Worm (Caenorhabditis elegans) whole organism, L2 larva: ENCODE results near the gene pct-1.

ENCODE experiments used
- C34F6.9 ChIP-seq: fragments of 150-350 bp; optimal IDR thresholded peaks from 2 replicates; lab custom pipeline; 2014; ENCODE audit warnings: missing biosample characterization, missing genetic modification characterization
- F13H6.1 ChIP-seq: sonication (generic microtip); optimal IDR thresholded peaks from 2 replicates; lab custom pipeline; 2016; ENCODE audit warnings: missing genetic modification characterization, missing compliant biosample characterization
- R02D3.7 ChIP-seq: fragments of 150-350 bp; optimal IDR thresholded peaks from 2 replicates; lab custom pipeline; 2014; ENCODE audit warnings: missing biosample characterization, missing genetic modification characterization
- ZK546.5 ChIP-seq: sonication (generic microtip); optimal IDR thresholded peaks from 2 replicates; lab custom pipeline; 2017; ENCODE audit warnings: missing biosample characterization, missing genetic modification characterization
- ama-1 ChIP-seq: fragments of 150-350 bp; optimal IDR thresholded peaks from 2 replicates; lab custom pipeline; 2018; ENCODE audit warnings: inconsistent platforms
- blmp-1 ChIP-seq: sonication (generic microtip); optimal IDR thresholded peaks from 2 replicates; lab custom pipeline; 2017; ENCODE audit warnings: missing genetic modification characterization, mild to moderate bottlenecking, missing compliant biosample characterization, antibody characterized with exemption, moderate library complexity; ENCODE audit not compliant: insufficient read depth
- ceh-82 ChIP-seq: fragments of 150-350 bp; optimal IDR thresholded peaks from 2 replicates; lab custom pipeline; 2014; ENCODE audit warnings: missing biosample characterization, missing genetic modification characterization
- crh-2 ChIP-seq: sonication (generic microtip); optimal IDR thresholded peaks from 2 replicates; lab custom pipeline; 2017; ENCODE audit warnings: missing biosample characterization, missing genetic modification characterization
- dmd-4 ChIP-seq: sonication (generic microtip); optimal IDR thresholded peaks from 2 replicates; lab custom pipeline; 2017; ENCODE audit warnings: missing biosample characterization, missing genetic modification characterization
- egl-27 ChIP-seq: sonication (generic microtip); optimal IDR thresholded peaks from 3 replicates; lab custom pipeline; 2017; ENCODE audit warnings: missing biosample characterization, missing genetic modification reagents, missing genetic modification characterization
- elt-1 ChIP-seq: fragments of 150-350 bp; optimal IDR thresholded peaks from 2 replicates; lab custom pipeline; 2014; ENCODE audit warnings: missing biosample characterization, missing genetic modification characterization
- elt-3 ChIP-seq: sonication (generic microtip); optimal IDR thresholded peaks from 2 replicates; lab custom pipeline; 2017; ENCODE audit warnings: missing biosample characterization, missing genetic modification characterization
- fos-1 ChIP-seq: fragments of 150-350 bp; optimal IDR thresholded peaks from 2 replicates; lab custom pipeline; 2014; ENCODE audit warnings: missing biosample characterization, missing genetic modification characterization
- gmeb-1 ChIP-seq: fragments of 150-350 bp; optimal IDR thresholded peaks from 2 replicates; lab custom pipeline; 2014; ENCODE audit warnings: missing biosample characterization, missing genetic modification characterization
- lsy-2 ChIP-seq, 2 experiments: fragments of 150-350 bp in 1 of 2; sonication (generic microtip) in 1 of 2; optimal IDR thresholded peaks; 2 replicates each; lab custom pipeline; 2014 to 2017; ENCODE audit warnings: missing biosample characterization in 2 of 2, missing genetic modification characterization in 2 of 2
- mab-5 ChIP-seq: fragments of 150-350 bp; optimal IDR thresholded peaks from 2 replicates; lab custom pipeline; 2014; ENCODE audit warnings: missing biosample characterization, missing genetic modification characterization
- mbf-1 ChIP-seq: sonication (generic microtip); optimal IDR thresholded peaks from 2 replicates; lab custom pipeline; 2017; ENCODE audit warnings: missing biosample characterization, missing genetic modification characterization
- mdl-1 ChIP-seq, 2 experiments: fragments of 150-350 bp in 1 of 2; sonication (generic microtip) in 1 of 2; optimal IDR thresholded peaks; 2 replicates each; lab custom pipeline; 2017; ENCODE audit warnings: missing biosample characterization in 2 of 2, missing genetic modification characterization in 2 of 2
- nhr-10 ChIP-seq: sonication (generic microtip); optimal IDR thresholded peaks from 2 replicates; lab custom pipeline; 2017; ENCODE audit warnings: missing biosample characterization, missing genetic modification characterization
- nhr-11 ChIP-seq: fragments of 150-350 bp; optimal IDR thresholded peaks from 2 replicates; lab custom pipeline; 2014; ENCODE audit warnings: missing biosample characterization, missing genetic modification characterization
- nhr-12 ChIP-seq: fragments of 150-350 bp; optimal IDR thresholded peaks from 2 replicates; lab custom pipeline; 2014; ENCODE audit warnings: missing biosample characterization, missing genetic modification characterization
- nhr-21 ChIP-seq: fragments of 150-350 bp; optimal IDR thresholded peaks from 2 replicates; lab custom pipeline; 2014; ENCODE audit warnings: missing biosample characterization, missing genetic modification characterization
- nhr-23 ChIP-seq: fragments of 150-350 bp; optimal IDR thresholded peaks from 2 replicates; lab custom pipeline; 2014; ENCODE audit warnings: missing biosample characterization, missing genetic modification reagents, missing genetic modification characterization
- nhr-237 ChIP-seq: fragments of 150-350 bp; optimal IDR thresholded peaks from 2 replicates; lab custom pipeline; 2014; ENCODE audit warnings: missing biosample characterization, missing genetic modification characterization
- nhr-25 ChIP-seq: fragments of 150-350 bp; sonication (generic microtip); optimal IDR thresholded peaks from 3 replicates; lab custom pipeline; 2014; ENCODE audit warnings: missing biosample characterization, missing genetic modification characterization
- nhr-77 ChIP-seq: fragments of 150-350 bp; optimal IDR thresholded peaks from 2 replicates; lab custom pipeline; 2014; ENCODE audit warnings: missing biosample characterization, missing genetic modification characterization
- peb-1 ChIP-seq: fragments of 150-350 bp; optimal IDR thresholded peaks from 2 replicates; lab custom pipeline; 2014; ENCODE audit warnings: missing biosample characterization, missing genetic modification characterization
- sem-4 ChIP-seq: fragments of 150-350 bp; optimal IDR thresholded peaks from 2 replicates; lab custom pipeline; 2014; ENCODE audit warnings: missing biosample characterization, missing genetic modification reagents, missing genetic modification characterization
- sma-3 ChIP-seq: sonication (generic microtip); optimal IDR thresholded peaks from 2 replicates; lab custom pipeline; 2016; ENCODE audit warnings: missing genetic modification reagents, missing genetic modification characterization, missing compliant biosample characterization
- sma-9 ChIP-seq, 2 experiments: fragments of 150-350 bp in 1 of 2; sonication (generic microtip) in 1 of 2; optimal IDR thresholded peaks; 2 replicates each; lab custom pipeline; 2014 to 2016; ENCODE audit warnings: missing genetic modification characterization in 2 of 2, mild to moderate bottlenecking in 1 of 2, missing biosample characterization in 1 of 2, missing compliant biosample characterization in 1 of 2, missing genetic modification reagents in 1 of 2, moderate library complexity in 1 of 2
- snpc-4 ChIP-seq: fragments of 150-350 bp; optimal IDR thresholded peaks from 2 replicates; lab custom pipeline; 2014; ENCODE audit warnings: missing biosample characterization, missing genetic modification characterization
- unc-39 ChIP-seq: fragments of 150-350 bp; optimal IDR thresholded peaks from 2 replicates; lab custom pipeline; 2014; ENCODE audit warnings: missing biosample characterization, missing genetic modification characterization
- unc-55 ChIP-seq: fragments of 150-350 bp; sonication (generic microtip); optimal IDR thresholded peaks from 3 replicates; lab custom pipeline; 2014; ENCODE audit warnings: missing biosample characterization, missing genetic modification reagents, missing genetic modification characterization
- unc-62 ChIP-seq: fragments of 150-350 bp; optimal IDR thresholded peaks from 2 replicates; lab custom pipeline; 2014; ENCODE audit warnings: missing biosample characterization, missing genetic modification reagents, missing genetic modification characterization
- ztf-1 ChIP-seq: fragments of 200-800 bp; sonication (Bioruptor generic); conservative IDR thresholded peaks from 2 replicates; pipeline ENCODE4 v1.3.6; 2022; ENCODE audit warnings: missing genetic modification characterization, missing compliant biosample characterization
- ztf-11 ChIP-seq: sonication (generic microtip); optimal IDR thresholded peaks from 2 replicates; lab custom pipeline; 2017; ENCODE audit warnings: missing biosample characterization, missing genetic modification characterization

pct-1 gene

DNA sequence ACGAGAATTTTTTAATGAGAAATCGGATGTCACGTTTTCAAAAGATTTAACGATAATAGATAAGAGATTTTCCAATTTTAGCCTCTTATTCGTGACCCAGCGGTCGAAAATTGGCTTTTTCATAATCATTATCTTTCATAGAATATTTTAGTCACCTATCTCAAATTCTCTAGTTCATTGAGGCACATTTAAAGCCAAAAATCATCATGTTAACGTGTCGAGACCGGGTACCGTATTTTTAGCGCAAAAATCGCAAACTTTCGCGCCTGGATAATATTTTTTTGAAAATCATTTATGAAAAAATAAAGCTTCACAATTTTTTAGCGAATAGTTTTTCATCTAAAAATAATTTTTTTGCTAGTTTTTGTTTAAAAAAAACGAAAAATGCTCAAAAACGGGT, 10.3 kb upstream of the pct-1 start, which contains the start of gene B0218.7:
Gene B0218.7, minus strand, starts transcription at position 101 of the 400 bp plus-strand sequence.
- TF ChIP-seq dmd-4 (no peak), ama-1 (no peak), elt-1 (tag; lab: Kevin White, UChicago) (no peak), crh-2 (tag; lab: Kevin White, UChicago) (no peak), nhr-21 (tag; lab: Kevin White, UChicago) (no peak), unc-55 (no peak), C34F6.9 (tag; lab: Kevin White, UChicago) (no peak), mbf-1 (tag; lab: Kevin White, UChicago) (no peak), nhr-11 (tag; lab: Kevin White, UChicago) (no peak), nhr-25 (tag; lab: Kevin White, UChicago) (no peak)

DNA sequence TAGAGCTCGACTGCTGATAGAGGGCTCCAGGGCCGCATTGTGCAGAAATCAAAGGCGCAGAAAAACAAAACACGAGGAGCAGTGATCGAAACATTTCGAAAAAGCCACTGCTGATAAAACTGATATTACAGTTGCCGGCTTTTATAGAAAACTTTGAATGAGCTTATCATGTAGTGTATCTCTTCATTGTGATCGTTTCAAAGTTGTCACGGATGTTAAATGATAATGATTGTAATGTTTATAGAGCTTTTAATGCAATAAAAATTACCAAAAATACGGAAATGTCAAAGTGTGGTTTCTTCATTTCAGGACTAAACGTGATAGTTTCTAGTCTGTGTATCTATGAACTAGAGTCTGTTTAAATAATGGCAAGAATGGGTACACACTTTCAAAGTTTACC, 7.6 kb upstream of the pct-1 start, which contains the start of gene clec-52:
Gene clec-52, minus strand, starts transcription at position 101 of the 400 bp plus-strand sequence.
- TF ChIP-seq egl-27 (tag; lab: Kevin White, UChicago) (no peak), gmeb-1 (tag; lab: Kevin White, UChicago) (no peak), snpc-4 (tag; lab: Kevin White, UChicago) (no peak), fos-1 (tag; lab: Kevin White, UChicago) (no peak), ztf-11 (tag; lab: Kevin White, UChicago) (no peak), nhr-12 (tag; lab: Kevin White, UChicago) (no peak), mab-5 (tag; lab: Kevin White, UChicago) (no peak), elt-3 (tag; lab: Kevin White, UChicago) (no peak), ZK546.5 (tag; lab: Kevin White, UChicago) (no peak), lsy-2 (tag; optimal IDR thresholded peaks at IDR 0.05; lab: Kevin White, UChicago) (no peak), unc-39 (tag; lab: Kevin White, UChicago) (no peak), nhr-25 (tag; lab: Kevin White, UChicago) (no peak), peb-1 (tag; lab: Kevin White, UChicago) (no peak), unc-55 (no peak), sem-4 (tag; lab: Kevin White, UChicago) (no peak), sma-3 (GFP tag; lab: Kevin White, UChicago) (no peak)

ce11 chrIV:8169674-8170073, 6.6 kb upstream of the pct-1 start, which contains the start of gene C07G1.15:
Gene C07G1.15, plus strand, starts transcription at chrIV:8169974.
- TF ChIP-seq sma-3 (GFP tag; lab: Kevin White, UChicago) (no peak), ztf-1 (GFP tag; lab: Robert Waterston, UW) (no peak), ama-1 (no peak), nhr-77 (tag; lab: Kevin White, UChicago) (no peak), dmd-4 (no peak), snpc-4 (tag; lab: Kevin White, UChicago) (no peak), unc-62 (GFP tag; lab: Kevin White, UChicago) (no peak), nhr-237 (no peak), nhr-23 (tag; lab: Kevin White, UChicago) (no peak), mdl-1 (tag; optimal IDR thresholded peaks at IDR 0.05; lab: Kevin White, UChicago) (no peak), unc-55 (no peak), blmp-1 (tag; lab: Kevin White, UChicago) (no peak), fos-1 (tag; lab: Kevin White, UChicago) (no peak), nhr-12 (tag; lab: Kevin White, UChicago) (no peak), lsy-2 (tag; optimal IDR thresholded peaks at IDR 0.05; lab: Kevin White, UChicago) (no peak), elt-1 (tag; lab: Kevin White, UChicago) (no peak)

ce11 chrIV:8170264-8170663, 6.0 kb upstream of the pct-1 start:
- TF ChIP-seq egl-27 (tag; lab: Kevin White, UChicago) (peak; percentile 33), ceh-82 (tag; lab: Kevin White, UChicago) (no peak), nhr-21 (tag; lab: Kevin White, UChicago) (peak; percentile 19), blmp-1 (tag; lab: Kevin White, UChicago) (peak; percentile 20), crh-2 (tag; lab: Kevin White, UChicago) (no peak), unc-55 (no peak), R02D3.7 (tag; lab: Kevin White, UChicago) (no peak), peb-1 (tag; lab: Kevin White, UChicago) (no peak), nhr-10 (tag; lab: Kevin White, UChicago) (no peak), sma-9 (GFP tag; optimal IDR thresholded peaks at IDR 0.05; lab: Kevin White, UChicago) (peak; percentile 19), sma-9 (tag; optimal IDR thresholded peaks at IDR 0.05; lab: Kevin White, UChicago) (no peak), fos-1 (tag; lab: Kevin White, UChicago) (peak; percentile 31), sma-3 (GFP tag; lab: Kevin White, UChicago) (peak; percentile 17), F13H6.1 (tag; lab: Kevin White, UChicago) (peak; percentile 51), sem-4 (tag; lab: Kevin White, UChicago) (peak; percentile 11)
- TF ChIP-seq, all 48 proteins: peak for 8
